Worm (Caenorhabditis elegans) whole organism, young adult: Measurements from ENCODE around the gene C27F2.7.

Experiments
- B0261.1 ChIP-seq: sonication (generic microtip); optimal IDR thresholded peaks from 2 replicates; lab custom pipeline; 2016; ENCODE audit warnings: mild to moderate bottlenecking, missing genetic modification characterization, moderate library complexity, missing compliant biosample characterization
- C06A6.2 ChIP-seq: fragments of 200-800 bp; sonication (Bioruptor generic); conservative IDR thresholded peaks from 2 replicates; pipeline ENCODE4 v1.3.6; 2022; ENCODE audit warnings: missing genetic modification characterization, missing compliant biosample characterization
- C17E4.6 ChIP-seq: fragments of 200-800 bp; sonication (Bioruptor generic); IDR thresholded peaks from 2 replicates; pipeline ENCODE4 v1.3.6; 2022; ENCODE audit warnings: missing genetic modification reagents, missing genetic modification characterization, missing compliant biosample characterization
- F22D6.2 ChIP-seq: sonication (generic microtip); optimal IDR thresholded peaks from 2 replicates; lab custom pipeline; 2016; ENCODE audit warnings: mild to moderate bottlenecking, missing genetic modification characterization, missing compliant biosample characterization
- F37B4.10 ChIP-seq: fragments of 200-800 bp; sonication (Bioruptor generic); IDR thresholded peaks from 2 replicates; pipeline ENCODE4 v1.3.6; 2022; ENCODE audit warnings: missing genetic modification characterization, missing compliant biosample characterization
- F49E8.2 ChIP-seq: sonication (generic microtip); optimal IDR thresholded peaks from 3 replicates; lab custom pipeline; 2017; ENCODE audit warnings: missing genetic modification characterization, mild to moderate bottlenecking, missing compliant biosample characterization, antibody characterized with exemption, moderate library complexity; ENCODE audit not compliant: insufficient read depth
- F52B5.7 ChIP-seq: sonication (generic microtip); optimal IDR thresholded peaks from 2 replicates; lab custom pipeline; 2016; ENCODE audit warnings: mild to moderate bottlenecking, missing genetic modification characterization, missing compliant biosample characterization
- Y53G8AR.9 ChIP-seq: fragments of 200-800 bp; sonication (Bioruptor generic); conservative IDR thresholded peaks from 2 replicates; pipeline ENCODE4 v1.3.6; 2022; ENCODE audit warnings: missing genetic modification reagents, missing genetic modification characterization, missing compliant biosample characterization
- Y79H2A.3 ChIP-seq: fragments of 200-800 bp; sonication (Bioruptor generic); conservative IDR thresholded peaks from 2 replicates; pipeline ENCODE4 v1.3.6; 2022; ENCODE audit warnings: missing genetic modification reagents, missing genetic modification characterization, missing compliant biosample characterization
- aptf-3 ChIP-seq: fragments of 200-800 bp; sonication (Bioruptor generic); IDR thresholded peaks from 2 replicates; pipeline ENCODE4 v1.3.6; 2022; ENCODE audit warnings: missing genetic modification characterization, missing compliant biosample characterization
- atf-7 ChIP-seq: sonication (generic microtip); optimal IDR thresholded peaks from 2 replicates; lab custom pipeline; 2017; ENCODE audit warnings: mild to moderate bottlenecking, missing genetic modification characterization, missing compliant biosample characterization
- attf-3 ChIP-seq: fragments of 200-800 bp; sonication (Bioruptor generic); conservative IDR thresholded peaks from 2 replicates; pipeline ENCODE4 v1.3.6; 2022; ENCODE audit warnings: missing genetic modification reagents, missing genetic modification characterization, missing compliant biosample characterization
- ceh-100 ChIP-seq: fragments of 200-800 bp; sonication (Bioruptor generic); IDR thresholded peaks from 2 replicates; pipeline ENCODE4 v1.3.6; 2022; ENCODE audit warnings: missing genetic modification reagents, missing genetic modification characterization, missing compliant biosample characterization
- ceh-40 ChIP-seq: fragments of 200-800 bp; sonication (Bioruptor generic); IDR thresholded peaks from 2 replicates; pipeline ENCODE4 v1.3.6; 2022; ENCODE audit warnings: missing genetic modification characterization, missing compliant biosample characterization
- ceh-79 ChIP-seq: sonication (generic microtip); optimal IDR thresholded peaks from 2 replicates; lab custom pipeline; 2017; ENCODE audit warnings: mild to moderate bottlenecking, missing genetic modification characterization, missing compliant biosample characterization
- egl-44 ChIP-seq: fragments of 200-800 bp; sonication (Bioruptor generic); IDR thresholded peaks from 2 replicates; pipeline ENCODE4 v1.3.6; 2022; ENCODE audit warnings: missing genetic modification reagents, missing genetic modification characterization, missing compliant biosample characterization
- egrh-3 ChIP-seq: fragments of 200-800 bp; sonication (Bioruptor generic); IDR thresholded peaks from 2 replicates; pipeline ENCODE4 v1.3.6; 2022; ENCODE audit warnings: missing genetic modification reagents, missing genetic modification characterization, missing compliant biosample characterization
- fkh-3 ChIP-seq: sonication (generic microtip); optimal IDR thresholded peaks from 2 replicates; lab custom pipeline; 2016; ENCODE audit warnings: mild to moderate bottlenecking, missing genetic modification characterization, missing compliant biosample characterization
- him-1 ChIP-seq: sonication (generic microtip); optimal IDR thresholded peaks from 2 replicates; lab custom pipeline; 2016; ENCODE audit warnings: missing genotype, missing genetic modification reagents, missing genetic modification characterization, missing compliant biosample characterization
- hmg-1.2 ChIP-seq: fragments of 200-800 bp; sonication (Bioruptor generic); IDR thresholded peaks from 2 replicates; pipeline ENCODE4 v1.3.6; 2022; ENCODE audit warnings: missing genetic modification reagents, missing genetic modification characterization, missing compliant biosample characterization
- hmg-20 ChIP-seq: fragments of 200-800 bp; sonication (Bioruptor generic); IDR thresholded peaks from 2 replicates; pipeline ENCODE4 v1.3.6; 2022; ENCODE audit warnings: missing genetic modification reagents, missing genetic modification characterization, missing compliant biosample characterization
- lag-1 ChIP-seq: fragments of 200-800 bp; sonication (Bioruptor generic); IDR thresholded peaks from 2 replicates; pipeline ENCODE4 v1.3.6; 2022; ENCODE audit warnings: missing genetic modification reagents, missing genetic modification characterization, missing compliant biosample characterization
- lin-35 ChIP-seq, 3 experiments: fragments of 150-350 bp in 2 of 3; sonication (generic microtip) in 1 of 3; optimal IDR thresholded peaks; 2 replicates each; lab custom pipeline; 2014 to 2018; ENCODE audit warnings: missing biosample characterization in 3 of 3, missing genetic modification characterization in 3 of 3, missing genetic modification reagents in 3 of 3
- lsl-1 ChIP-seq: fragments of 200-800 bp; sonication (Bioruptor generic); optimal IDR thresholded peaks from 2 replicates; lab custom pipeline; 2018; ENCODE audit warnings: mild to moderate bottlenecking, missing genetic modification characterization, moderate library complexity, missing compliant biosample characterization
- lsy-27 ChIP-seq: sonication (generic microtip); optimal IDR thresholded peaks from 2 replicates; lab custom pipeline; 2017; ENCODE audit warnings: missing genetic modification characterization, mild to moderate bottlenecking, missing compliant biosample characterization, antibody characterized with exemption, missing genotype, borderline replicate concordance; ENCODE audit not compliant: insufficient read depth
- madf-10 ChIP-seq: sonication (generic microtip); optimal IDR thresholded peaks from 2 replicates; lab custom pipeline; 2016; ENCODE audit warnings: mild to moderate bottlenecking, missing genetic modification characterization, missing compliant biosample characterization
- madf-8 ChIP-seq: fragments of 200-800 bp; sonication (Bioruptor generic); conservative IDR thresholded peaks from 2 replicates; pipeline ENCODE4 v1.3.6; 2022; ENCODE audit warnings: missing genetic modification reagents, missing genetic modification characterization, missing compliant biosample characterization
- mcd-1 ChIP-seq: fragments of 200-800 bp; sonication (Bioruptor generic); IDR thresholded peaks from 2 replicates; pipeline ENCODE4 v1.3.6; 2022; ENCODE audit warnings: missing genetic modification reagents, missing genetic modification characterization, missing compliant biosample characterization
- nhr-27 ChIP-seq: fragments of 200-800 bp; sonication (Bioruptor generic); optimal IDR thresholded peaks from 2 replicates; lab custom pipeline; 2018; ENCODE audit warnings: mild to moderate bottlenecking, missing genetic modification characterization, moderate library complexity, missing compliant biosample characterization
- pbrm-1 ChIP-seq: fragments of 200-800 bp; sonication (Bioruptor generic); IDR thresholded peaks from 2 replicates; pipeline ENCODE4 v1.3.6; 2022; ENCODE audit warnings: missing genetic modification reagents, missing genetic modification characterization, missing compliant biosample characterization
- rec-8 ChIP-seq, 2 experiments: sonication (generic microtip); optimal IDR thresholded peaks; 2 replicates each; lab custom pipeline; 2016; ENCODE audit warnings: mild to moderate bottlenecking in 2 of 2, missing genetic modification characterization in 2 of 2, missing genetic modification reagents in 2 of 2, missing genotype in 2 of 2, missing biosample characterization in 1 of 2, missing compliant biosample characterization in 1 of 2, moderate library complexity in 1 of 2
- repo-1 ChIP-seq: sonication (generic microtip); optimal IDR thresholded peaks from 2 replicates; lab custom pipeline; 2017; ENCODE audit warnings: mild to moderate bottlenecking, missing genetic modification characterization, missing compliant biosample characterization
- sdz-38 ChIP-seq: sonication (generic microtip); optimal IDR thresholded peaks from 2 replicates; lab custom pipeline; 2016; ENCODE audit warnings: missing genotype, missing genetic modification characterization, missing compliant biosample characterization
- snpc-1.3 ChIP-seq: sonication (generic microtip); optimal IDR thresholded peaks from 2 replicates; lab custom pipeline; 2017; ENCODE audit warnings: missing genetic modification characterization, mild to moderate bottlenecking, missing compliant biosample characterization, antibody characterized with exemption, moderate library complexity, missing genotype, missing genetic modification reagents; ENCODE audit not compliant: insufficient read depth
- tbp1 ChIP-seq: fragments of 200-800 bp; sonication (Bioruptor generic); optimal IDR thresholded peaks from 2 replicates; lab custom pipeline; 2018; ENCODE audit warnings: mild to moderate bottlenecking, missing genetic modification characterization, missing compliant biosample characterization
- zim-3 ChIP-seq: sonication (generic microtip); optimal IDR thresholded peaks from 2 replicates; lab custom pipeline; 2017; ENCODE audit warnings: mild to moderate bottlenecking, missing genetic modification characterization, moderate library complexity, missing compliant biosample characterization
- ztf-22 ChIP-seq: fragments of 200-800 bp; sonication (Bioruptor generic); optimal IDR thresholded peaks from 2 replicates; lab custom pipeline; 2018; ENCODE audit warnings: mild to moderate bottlenecking, missing genetic modification characterization, moderate library complexity, missing compliant biosample characterization
- ztf-26 ChIP-seq: sonication (generic microtip); optimal IDR thresholded peaks from 2 replicates; lab custom pipeline; 2017; ENCODE audit warnings: missing genetic modification characterization, missing compliant biosample characterization
- ztf-28 ChIP-seq: fragments of 200-800 bp; sonication (Bioruptor generic); IDR thresholded peaks from 2 replicates; pipeline ENCODE4 v1.3.6; 2022; ENCODE audit warnings: missing genetic modification reagents, missing genetic modification characterization, missing compliant biosample characterization

C27F2.7 gene

ce11 chrIII:5031375-5031836 is 47.1 kb upstream of the C27F2.7 start (continued):
- TF ChIP-seq ceh-79 = peak; percentile 68
- peak; percentile 55 for TF ChIP-seq lsl-1 (GFP tag; lab: Kevin White, UChicago)
- peak; percentile 72; the same call in 1 of the 2 replicates for TF ChIP-seq F37B4.10 (GFP tag; lab: Robert Waterston, UW)
- TF ChIP-seq aptf-3 (GFP tag; lab: Robert Waterston, UW) = peak; percentile 79; the same call in 1 of the 2 replicates
- 0 out of 2 replicates have a peak, but pooled peaks have one; percentile 27 for TF ChIP-seq madf-8 (GFP tag; lab: Robert Waterston, UW)
- peak; percentile 87 for TF ChIP-seq pbrm-1 (GFP tag; lab: Robert Waterston, UW)
- peak; percentile 78 for TF ChIP-seq ztf-26
- TF ChIP-seq him-1 (tag; lab: Kevin White, UChicago) = peak; percentile 55
- peak; percentile 50 for TF ChIP-seq F22D6.2 (tag; lab: Kevin White, UChicago)
- TF ChIP-seq egrh-3 (GFP tag; lab: Robert Waterston, UW) = peak; percentile 84
- peak; percentile 79 for TF ChIP-seq C17E4.6 (GFP tag; lab: Robert Waterston, UW)
- TF ChIP-seq Y53G8AR.9 = peak; percentile 74
- TF ChIP-seq ceh-40 (GFP tag; lab: Robert Waterston, UW) = 0 out of 2 replicates have a peak, but pooled peaks have one; percentile 49
- peak; percentile 83 for TF ChIP-seq F52B5.7 (tag; lab: Kevin White, UChicago)
- TF ChIP-seq hmg-1.2 (GFP tag; lab: Robert Waterston, UW) = peak; percentile 80
- peak; percentile 90 for TF ChIP-seq repo-1
- peak; percentile 57 for TF ChIP-seq attf-3 (GFP tag; lab: Robert Waterston, UW)
- TF ChIP-seq ztf-28 (GFP tag; lab: Robert Waterston, UW) = 0 out of 2 replicates have a peak, but pooled peaks have one; percentile 61
- peak; percentile 79 for TF ChIP-seq B0261.1 (tag; lab: Kevin White, UChicago)
- TF ChIP-seq mcd-1 (GFP tag; lab: Robert Waterston, UW) = peak; percentile 84
- TF ChIP-seq tbp1 = peak; percentile 85
- peak; percentile 1 for TF ChIP-seq zim-3 (tag; lab: Kevin White, UChicago)
- peak; percentile 71 for TF ChIP-seq ceh-100 (GFP tag; lab: Robert Waterston, UW)
- peak; percentile 39 for TF ChIP-seq lsy-27 (tag; lab: Kevin White, UChicago)
- TF ChIP-seq rec-8 (tag; optimal IDR thresholded peaks at IDR 0.05; lab: Kevin White, UChicago) = peak; percentile 5 to 22
- TF ChIP-seq, all 124 proteins: peak for 87; not testable (repeated sequence) for 37

DNA sequence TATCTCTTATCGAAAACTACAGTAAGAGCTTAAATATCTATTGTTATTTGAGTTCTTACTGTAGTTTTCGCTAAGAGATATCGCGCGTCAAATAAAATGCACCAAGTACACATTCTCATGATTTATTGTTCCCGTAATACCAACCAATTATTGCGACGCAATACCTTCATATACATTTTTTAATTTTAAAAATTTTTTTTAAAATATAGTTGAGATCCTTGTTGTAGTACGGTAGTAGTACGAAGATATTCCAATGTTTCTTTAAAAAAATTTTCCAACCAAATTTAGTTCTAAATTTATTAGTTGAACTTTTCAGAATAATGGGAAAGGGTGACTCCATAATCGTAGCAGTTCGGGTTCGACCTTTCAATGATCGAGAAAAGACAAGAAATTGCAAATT is 46.3 kb upstream of the C27F2.7 start, which contains the start of gene klp-6:
TSS of gene klp-6 (plus strand) at position 301 of the 400 bp plus-strand sequence.
- no peak for TF ChIP-seq sdz-38 (tag; lab: Kevin White, UChicago)
- no peak for TF ChIP-seq repo-1
- no peak for TF ChIP-seq atf-7 (tag; lab: Kevin White, UChicago)
- no peak for TF ChIP-seq madf-10 (tag; lab: Kevin White, UChicago)
- TF ChIP-seq F49E8.2 (tag; lab: Kevin White, UChicago) = no peak
- no peak for TF ChIP-seq egl-44 (GFP tag; lab: Robert Waterston, UW)
- no peak for TF ChIP-seq C06A6.2
- TF ChIP-seq lsy-27 (tag; lab: Kevin White, UChicago) = no peak
- TF ChIP-seq Y79H2A.3 (GFP tag; lab: Robert Waterston, UW) = no peak
- TF ChIP-seq lag-1 = no peak
- TF ChIP-seq fkh-3 = no peak

- TF ChIP-seq hmg-1.2 (GFP tag; lab: Robert Waterston, UW) (0 out of 2 replicates have a peak, but pooled peaks have one; percentile 3), lin-35 (GFP tag; optimal IDR thresholded peaks at IDR 0.05; lab: Kevin White, UChicago) (no peak), nhr-27 (tag; lab: Kevin White, UChicago) (no peak), snpc-1.3 (tag; lab: Kevin White, UChicago) (no peak), atf-7 (tag; lab: Kevin White, UChicago) (peak; percentile 22), hmg-20 (0 out of 2 replicates have a peak, but pooled peaks have one; percentile 14), ztf-22 (GFP tag; lab: Kevin White, UChicago) (no peak)
- TF ChIP-seq, all 124 proteins: peak for 3
Observed at ce11 chrIII:5027219-5027618, 42.9 kb upstream of the C27F2.7 start.
